Worm (Caenorhabditis elegans) whole organism, L1 larva: Measurements from ENCODE around the gene ZC13.10.
A peak's percentile ranks its signal among the peaks of the same experiment; 100 is the strongest.

Source experiments
- C16A3.4 ChIP-seq: fragments of 150-350 bp; optimal IDR thresholded peaks from 2 replicates; lab custom pipeline; 2014; ENCODE audit warnings: missing biosample characterization, missing genetic modification characterization
- Y116A8C.19 ChIP-seq: sonication (generic microtip); optimal IDR thresholded peaks from 2 replicates; lab custom pipeline; 2016; ENCODE audit warnings: missing compliant biosample characterization, missing genetic modification characterization, borderline replicate concordance
- alr-1 ChIP-seq: fragments of 200-800 bp; sonication (Bioruptor generic); optimal IDR thresholded peaks from 2 replicates; lab custom pipeline; 2018; ENCODE audit warnings: borderline replicate concordance, mild to moderate bottlenecking, missing genetic modification characterization, missing compliant biosample characterization
- blmp-1 ChIP-seq: fragments of 150-350 bp; optimal IDR thresholded peaks from 2 replicates; lab custom pipeline; 2014; ENCODE audit warnings: missing biosample characterization, missing genetic modification characterization
- ceh-8 ChIP-seq: fragments of 200-800 bp; sonication (Bioruptor generic); optimal IDR thresholded peaks from 2 replicates; lab custom pipeline; 2018; ENCODE audit warnings: mild to moderate bottlenecking, missing genetic modification characterization, moderate library complexity, missing compliant biosample characterization
- ceh-82 ChIP-seq, 3 experiments: fragments of 150-350 bp in 1 of 3; sonication (generic microtip) in 2 of 3; optimal IDR thresholded peaks; 2 replicates each; lab custom pipeline; 2014 to 2017; ENCODE audit warnings: missing biosample characterization in 3 of 3, missing genetic modification characterization in 3 of 3
- ceh-90 ChIP-seq: sonication (generic microtip); optimal IDR thresholded peaks from 2 replicates; lab custom pipeline; 2016; ENCODE audit warnings: missing genetic modification characterization, missing compliant biosample characterization
- dpl-1 ChIP-seq, 3 experiments: fragments of 150-350 bp in 2 of 3; sonication (generic microtip) in 1 of 3; optimal IDR thresholded peaks; 2 replicates each; lab custom pipeline; 2014 to 2017; ENCODE audit warnings: missing biosample characterization in 3 of 3, missing genetic modification characterization in 3 of 3, missing genetic modification reagents in 3 of 3
- dsc-1 ChIP-seq: sonication (generic microtip); optimal IDR thresholded peaks from 2 replicates; lab custom pipeline; 2016; ENCODE audit warnings: mild to moderate bottlenecking, missing genetic modification characterization, missing compliant biosample characterization
- efl-3 ChIP-seq: fragments of 200-800 bp; sonication (Bioruptor generic); optimal IDR thresholded peaks from 2 replicates; lab custom pipeline; 2018; ENCODE audit warnings: mild to moderate bottlenecking, missing genetic modification characterization, missing compliant biosample characterization
- egl-13 ChIP-seq: sonication (generic microtip); optimal IDR thresholded peaks from 2 replicates; lab custom pipeline; 2016; ENCODE audit warnings: missing genotype, missing genetic modification reagents, missing genetic modification characterization, missing compliant biosample characterization
- elt-2 ChIP-seq: sonication (generic microtip); optimal IDR thresholded peaks from 2 replicates; lab custom pipeline; 2016; ENCODE audit warnings: missing genetic modification characterization, mild to moderate bottlenecking, inconsistent platforms, missing compliant biosample characterization, missing genetic modification reagents
- elt-3 ChIP-seq, 6 experiments: fragments of 150-350 bp in 1 of 6; sonication (generic microtip); optimal IDR thresholded peaks; 2 replicates each; lab custom pipeline; 2017 to 2018; ENCODE audit warnings: missing biosample characterization in 6 of 6, missing genetic modification characterization in 6 of 6, inconsistent platforms in 1 of 6
- ets-5 ChIP-seq: fragments of 200-800 bp; sonication (Bioruptor generic); IDR thresholded peaks from 2 replicates; pipeline ENCODE4 v1.3.6; 2022; ENCODE audit warnings: missing genetic modification characterization, missing compliant biosample characterization
- fkh-10 ChIP-seq: sonication (generic microtip); optimal IDR thresholded peaks from 2 replicates; lab custom pipeline; 2017; ENCODE audit warnings: missing biosample characterization, missing genetic modification reagents, missing genetic modification characterization
- fkh-4 ChIP-seq: sonication (generic microtip); optimal IDR thresholded peaks from 2 replicates; lab custom pipeline; 2016; ENCODE audit warnings: missing compliant biosample characterization, missing genetic modification characterization, borderline replicate concordance
- fkh-8 ChIP-seq: sonication (generic microtip); optimal IDR thresholded peaks from 2 replicates; lab custom pipeline; 2016; ENCODE audit warnings: mild to moderate bottlenecking, missing genetic modification characterization, missing compliant biosample characterization
- grh-1 ChIP-seq: fragments of 200-800 bp; sonication (Bioruptor generic); IDR thresholded peaks from 2 replicates; pipeline ENCODE4 v1.3.6; 2022; ENCODE audit warnings: missing genetic modification reagents, missing genetic modification characterization, missing compliant biosample characterization
- hlh-17 ChIP-seq: fragments of 200-800 bp; sonication (Bioruptor generic); optimal IDR thresholded peaks from 2 replicates; lab custom pipeline; 2018; ENCODE audit warnings: missing genetic modification characterization, mild to moderate bottlenecking, missing compliant biosample characterization, moderate library complexity, borderline replicate concordance
- irx-1 ChIP-seq: sonication (generic microtip); optimal IDR thresholded peaks from 2 replicates; lab custom pipeline; 2016; ENCODE audit warnings: missing genetic modification characterization, missing compliant biosample characterization
- jun-1 ChIP-seq: fragments of 150-350 bp; optimal IDR thresholded peaks from 2 replicates; lab custom pipeline; 2014; ENCODE audit warnings: missing biosample characterization, missing genetic modification reagents, missing genetic modification characterization
- lin-15B ChIP-seq: fragments of 150-350 bp; sonication (generic microtip); optimal IDR thresholded peaks from 3 replicates; lab custom pipeline; 2014; ENCODE audit warnings: missing biosample characterization, missing genetic modification characterization
- lin-39 ChIP-seq: fragments of 150-350 bp; optimal IDR thresholded peaks from 2 replicates; lab custom pipeline; 2014; ENCODE audit warnings: missing biosample characterization, missing genetic modification reagents, missing genetic modification characterization
- lsy-2 ChIP-seq, 2 experiments: fragments of 150-350 bp; optimal IDR thresholded peaks; 2 replicates each; lab custom pipeline; 2014; ENCODE audit warnings: missing biosample characterization in 2 of 2, missing genetic modification characterization in 2 of 2
- mab-9 ChIP-seq: fragments of 200-800 bp; sonication (Bioruptor generic); IDR thresholded peaks from 2 replicates; pipeline ENCODE4 v1.3.6; 2022; ENCODE audit warnings: missing genetic modification reagents, missing genetic modification characterization, missing compliant biosample characterization
- mdl-1 ChIP-seq, 2 experiments: fragments of 150-350 bp; optimal IDR thresholded peaks; 2 replicates each; lab custom pipeline; 2014 to 2017; ENCODE audit warnings: missing biosample characterization in 2 of 2, missing genetic modification characterization in 2 of 2, inconsistent platforms in 1 of 2
- mep-1 ChIP-seq: fragments of 150-350 bp; optimal IDR thresholded peaks from 2 replicates; lab custom pipeline; 2014; ENCODE audit warnings: missing biosample characterization, missing genetic modification characterization
- nhr-11 ChIP-seq: fragments of 150-350 bp; optimal IDR thresholded peaks from 2 replicates; lab custom pipeline; 2014; ENCODE audit warnings: missing biosample characterization, missing genetic modification characterization
- nhr-19 ChIP-seq: fragments of 200-800 bp; sonication (Bioruptor generic); conservative IDR thresholded peaks from 2 replicates; pipeline ENCODE4 v1.3.6; 2022; ENCODE audit warnings: missing genetic modification characterization, missing compliant biosample characterization
- nhr-28 ChIP-seq: fragments of 150-350 bp; optimal IDR thresholded peaks from 2 replicates; lab custom pipeline; 2014; ENCODE audit warnings: missing biosample characterization, missing genetic modification characterization
- nhr-77 ChIP-seq: fragments of 150-350 bp; optimal IDR thresholded peaks from 2 replicates; lab custom pipeline; 2014; ENCODE audit warnings: missing biosample characterization, missing genetic modification characterization
- nhr-84 ChIP-seq: sonication (generic microtip); optimal IDR thresholded peaks from 2 replicates; lab custom pipeline; 2017; ENCODE audit warnings: missing biosample characterization, missing genetic modification characterization
- nhr-85 ChIP-seq: sonication (generic microtip); peaks from one replicate; lab custom pipeline; 2016; ENCODE audit warnings: missing genetic modification characterization, inconsistent platforms, missing compliant biosample characterization
- nhr-90 ChIP-seq: sonication (generic microtip); optimal IDR thresholded peaks from 2 replicates; lab custom pipeline; 2016; ENCODE audit warnings: mild to moderate bottlenecking, missing genetic modification characterization, missing compliant biosample characterization; ENCODE audit not compliant: poor library complexity
- snpc-4 ChIP-seq: fragments of 150-350 bp; optimal IDR thresholded peaks from 2 replicates; lab custom pipeline; 2014; ENCODE audit warnings: missing biosample characterization, missing genetic modification characterization
- snu-23 ChIP-seq: sonication (generic microtip); optimal IDR thresholded peaks from 2 replicates; lab custom pipeline; 2016; ENCODE audit warnings: missing genetic modification characterization, missing compliant biosample characterization
- sptf-1 ChIP-seq: fragments of 150-350 bp; optimal IDR thresholded peaks from 2 replicates; lab custom pipeline; 2014; ENCODE audit warnings: missing biosample characterization, missing genetic modification characterization
- swsn-7 ChIP-seq: sonication (generic microtip); optimal IDR thresholded peaks from 2 replicates; lab custom pipeline; 2016; ENCODE audit warnings: missing genetic modification characterization, missing compliant biosample characterization
- tbx-2 ChIP-seq: sonication (generic microtip); optimal IDR thresholded peaks from 2 replicates; lab custom pipeline; 2016; ENCODE audit warnings: missing genetic modification characterization, missing compliant biosample characterization
- unc-130 ChIP-seq: fragments of 150-350 bp; optimal IDR thresholded peaks from 2 replicates; lab custom pipeline; 2017; ENCODE audit warnings: missing biosample characterization, missing genetic modification characterization, inconsistent platforms
- unc-30 ChIP-seq: sonication (generic microtip); optimal IDR thresholded peaks from 2 replicates; lab custom pipeline; 2017; ENCODE audit warnings: missing biosample characterization, missing genetic modification characterization
- unc-86 ChIP-seq: sonication (generic microtip); optimal IDR thresholded peaks from 2 replicates; lab custom pipeline; 2016; ENCODE audit warnings: missing genetic modification characterization, missing compliant biosample characterization
- unc-98 ChIP-seq: fragments of 200-800 bp; sonication (Bioruptor generic); IDR thresholded peaks from 2 replicates; pipeline ENCODE4 v1.3.6; 2022; ENCODE audit warnings: missing genetic modification characterization, missing compliant biosample characterization
- vab-15 ChIP-seq: sonication (generic microtip); optimal IDR thresholded peaks from 2 replicates; lab custom pipeline; 2017; ENCODE audit warnings: missing genotype, mild to moderate bottlenecking, missing genetic modification characterization, missing compliant biosample characterization
- zip-4 ChIP-seq: fragments of 200-800 bp; sonication (Bioruptor generic); optimal IDR thresholded peaks from 2 replicates; lab custom pipeline; 2018; ENCODE audit warnings: mild to moderate bottlenecking, missing genetic modification characterization, moderate library complexity, missing compliant biosample characterization
- ztf-11 ChIP-seq, 2 experiments: sonication (generic microtip); optimal IDR thresholded peaks; 2 replicates each; lab custom pipeline; 2016 to 2017; ENCODE audit warnings: missing genetic modification characterization in 2 of 2, missing biosample characterization in 1 of 2, missing compliant biosample characterization in 1 of 2
- ztf-4 ChIP-seq: fragments of 150-350 bp; optimal IDR thresholded peaks from 2 replicates; lab custom pipeline; 2014; ENCODE audit warnings: missing biosample characterization, missing genetic modification characterization

The ZC13.10 gene

ce11 chrX:949466-949865 is 47.1 kb upstream of the ZC13.10 start (continued):
- peak; percentile 86 for TF ChIP-seq nhr-19 (GFP tag; lab: Robert Waterston, UW)
- no peak for TF ChIP-seq efl-3 (GFP tag; lab: Kevin White, UChicago)
- peak; percentile 61 to 72 (median 62) for TF ChIP-seq dpl-1 (GFP tag; optimal IDR thresholded peaks at IDR 0.05; lab: Kevin White, UChicago)
- TF ChIP-seq unc-86: peak; percentile 94
- no peak for TF ChIP-seq ets-5 (GFP tag; lab: Robert Waterston, UW)
- no peak for TF ChIP-seq Y116A8C.19 (tag; lab: Kevin White, UChicago)
- peak; percentile 96 for TF ChIP-seq tbx-2
- no peak for TF ChIP-seq alr-1 (tag; lab: Kevin White, UChicago)
- TF ChIP-seq mdl-1 (tag; optimal IDR thresholded peaks at IDR 0.05; lab: Kevin White, UChicago): peak; percentile 25 to 69
- TF ChIP-seq nhr-90: peak; percentile 85
- TF ChIP-seq ztf-4 (tag; lab: Kevin White, UChicago): peak; percentile 79
- peak in 3 of 6 experiments; percentile 34 to 70 (median 61) for TF ChIP-seq elt-3 (tag; optimal IDR thresholded peaks at IDR 0.05; lab: Kevin White, UChicago)
- peak; percentile 92 for TF ChIP-seq mep-1 (tag; lab: Kevin White, UChicago)
- TF ChIP-seq vab-15 (tag; lab: Kevin White, UChicago): peak; percentile 31
- peak; percentile 87 for TF ChIP-seq irx-1
- peak; percentile 96 for TF ChIP-seq C16A3.4 (tag; lab: Kevin White, UChicago)
- peak; percentile 61 for TF ChIP-seq zip-4 (GFP tag; lab: Kevin White, UChicago)
- TF ChIP-seq egl-13 (tag; lab: Kevin White, UChicago): peak; percentile 85
- TF ChIP-seq ceh-82 (tag; optimal IDR thresholded peaks at IDR 0.05; lab: Kevin White, UChicago): peak; percentile 85 to 96 (median 91)
- peak; percentile 52 for TF ChIP-seq lin-39 (tag; lab: Kevin White, UChicago)
- peak; percentile 80 to 92 for TF ChIP-seq lsy-2 (tag; optimal IDR thresholded peaks at IDR 0.05; lab: Kevin White, UChicago)
- TF ChIP-seq nhr-11 (tag; lab: Kevin White, UChicago): peak; percentile 71
- peak; percentile 95 for TF ChIP-seq fkh-8 (tag; lab: Kevin White, UChicago)
- no peak for TF ChIP-seq nhr-28 (tag; lab: Kevin White, UChicago)
- TF ChIP-seq blmp-1 (tag; lab: Kevin White, UChicago): peak; percentile 74
- no peak for TF ChIP-seq hlh-17
- TF ChIP-seq unc-98 (GFP tag; lab: Robert Waterston, UW): no peak
- peak; percentile 67 for TF ChIP-seq snpc-4 (tag; lab: Kevin White, UChicago)
- no peak for TF ChIP-seq sptf-1 (tag; lab: Kevin White, UChicago)
- peak; percentile 25 for TF ChIP-seq elt-2 (tag; lab: Kevin White, UChicago)
- TF ChIP-seq mab-9 (GFP tag; lab: Robert Waterston, UW): peak; percentile 81
- TF ChIP-seq dsc-1 (tag; lab: Kevin White, UChicago): peak; percentile 92
- TF ChIP-seq nhr-85 (tag; lab: Kevin White, UChicago): peak; percentile 96
- TF ChIP-seq fkh-4 (tag; lab: Kevin White, UChicago): peak; percentile 16
- TF ChIP-seq unc-30: peak; percentile 69
- TF ChIP-seq ztf-11 (tag; optimal IDR thresholded peaks at IDR 0.05; lab: Kevin White, UChicago): peak in 1 of 2 experiments; percentile 73
- no peak for TF ChIP-seq ceh-90 (tag; lab: Kevin White, UChicago)
- peak; percentile 83 for TF ChIP-seq jun-1 (tag; lab: Kevin White, UChicago)
- peak; percentile 95 for TF ChIP-seq swsn-7 (tag; lab: Kevin White, UChicago)
- TF ChIP-seq nhr-84 (tag; lab: Kevin White, UChicago): no peak
- TF ChIP-seq ceh-8: peak; percentile 86

ce11 chrX:948783-949182 is 46.4 kb upstream of the ZC13.10 start, which contains the start of gene sms-2:
sms-2 (minus strand) TSS chrX:948883.
- TF ChIP-seq unc-130 (no peak), snu-23 (GFP tag; lab: Kevin White, UChicago) (no peak), snpc-4 (tag; lab: Kevin White, UChicago) (no peak), mdl-1 (tag; optimal IDR thresholded peaks at IDR 0.05; lab: Kevin White, UChicago) (no peak), vab-15 (tag; lab: Kevin White, UChicago) (no peak), grh-1 (GFP tag; lab: Robert Waterston, UW) (no peak), unc-30 (no peak), fkh-10 (no peak), nhr-77 (tag; lab: Kevin White, UChicago) (no peak), ceh-82 (tag; optimal IDR thresholded peaks at IDR 0.05; lab: Kevin White, UChicago) (no peak), lin-15B (tag; lab: Kevin White, UChicago) (no peak)
